Worm (Caenorhabditis elegans): Measurements from ENCODE around the gene srbc-3.

ce11 chrV:3288134-3288533, 20.1 kb upstream of the srbc-3 start:
- TF ChIP-seq nhr-11 (tag; optimal IDR thresholded peaks at IDR 0.05) (no peak), F13H6.1 (tag; optimal IDR thresholded peaks at IDR 0.05) (no peak), ztf-4 (tag; optimal IDR thresholded peaks at IDR 0.05) (no peak)
